Worm (Caenorhabditis elegans) whole organism, L4 larva: Measurements from ENCODE around the gene C09H10.9.

Experiments used
- D1046.2 ChIP-seq: fragments of 200-800 bp; sonication (Bioruptor generic); IDR thresholded peaks from 2 replicates; pipeline ENCODE4 v1.3.6; 2022; ENCODE audit warnings: missing genetic modification characterization, missing compliant biosample characterization
- F49E8.2 ChIP-seq: sonication (generic microtip); optimal IDR thresholded peaks from 2 replicates; lab custom pipeline; 2016; ENCODE audit warnings: missing compliant biosample characterization, mild to moderate bottlenecking, missing genetic modification characterization, borderline replicate concordance
- ama-1 ChIP-seq: fragments of 150-350 bp; optimal IDR thresholded peaks from 2 replicates; lab custom pipeline; 2014; ENCODE audit warnings: inconsistent platforms, mixed read lengths
- fkh-10 ChIP-seq: fragments of 150-350 bp; optimal IDR thresholded peaks from 2 replicates; lab custom pipeline; 2014; ENCODE audit warnings: missing biosample characterization, missing genetic modification reagents, missing genetic modification characterization
- lin-39 ChIP-seq: fragments of 150-350 bp; optimal IDR thresholded peaks from 2 replicates; lab custom pipeline; 2014; ENCODE audit warnings: missing biosample characterization, missing genetic modification reagents, missing genetic modification characterization
- mes-2 ChIP-seq: sonication (generic microtip); optimal IDR thresholded peaks from 2 replicates; lab custom pipeline; 2016; ENCODE audit warnings: missing genotype, mild to moderate bottlenecking, missing genetic modification characterization, missing compliant biosample characterization; ENCODE audit not compliant: poor library complexity, severe bottlenecking
- nhr-237 ChIP-seq: sonication (generic microtip); optimal IDR thresholded peaks from 2 replicates; lab custom pipeline; 2017; ENCODE audit warnings: missing biosample characterization, missing genetic modification characterization
- nhr-42 ChIP-seq: fragments of 200-800 bp; sonication (Bioruptor generic); IDR thresholded peaks from 2 replicates; pipeline ENCODE4 v1.3.6; 2022; ENCODE audit warnings: missing genetic modification characterization, missing compliant biosample characterization
- nhr-76 ChIP-seq: fragments of 150-350 bp; optimal IDR thresholded peaks from 2 replicates; lab custom pipeline; 2014; ENCODE audit warnings: missing biosample characterization, missing genetic modification characterization
- php-3 ChIP-seq: fragments of 200-800 bp; sonication (Bioruptor generic); IDR thresholded peaks from 2 replicates; pipeline ENCODE4 v1.3.6; 2022; ENCODE audit warnings: missing genetic modification reagents, missing genetic modification characterization, missing compliant biosample characterization
- sdz-12 ChIP-seq: fragments of 200-800 bp; sonication (Bioruptor generic); optimal IDR thresholded peaks from 2 replicates; lab custom pipeline; 2018; ENCODE audit warnings: mild to moderate bottlenecking, missing genetic modification characterization, missing compliant biosample characterization
- unc-62 ChIP-seq, 3 experiments: fragments of 150-350 bp in 1 of 3; sonication (generic microtip); optimal IDR thresholded peaks in 2 of 3; peaks in 1 of 3; 1 replicate in 1 of 3; 2 replicates in 2 of 3; lab custom pipeline; 2014 to 2017; ENCODE audit warnings: missing biosample characterization in 3 of 3, missing genetic modification characterization in 3 of 3, missing genetic modification reagents in 3 of 3, missing genotype in 1 of 3

DNA sequence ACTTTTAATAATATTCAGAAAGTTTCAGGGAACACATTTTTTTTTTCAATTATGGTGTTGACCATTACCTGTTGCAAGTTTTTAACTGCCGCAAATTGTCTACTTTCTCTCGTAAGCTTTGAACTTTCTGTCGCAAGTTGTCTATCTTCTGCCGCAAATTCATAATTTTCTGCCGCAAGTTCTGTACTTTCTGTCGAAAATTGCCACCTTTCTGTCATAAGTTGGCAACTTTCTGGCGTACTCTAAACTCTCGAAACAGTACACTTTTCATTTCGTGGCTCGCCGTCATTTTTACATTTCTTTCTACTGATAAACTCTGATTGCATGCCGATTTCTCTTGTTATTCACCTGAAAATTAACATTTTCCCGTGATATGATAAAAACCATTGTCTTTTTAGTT lies 51.1 kb downstream of the C09H10.9 start:
- TF ChIP-seq D1046.2 (GFP tag; lab: Robert Waterston, UW) = no peak
- TF ChIP-seq nhr-237 (tag; lab: Kevin White, UChicago) = no peak
- TF ChIP-seq fkh-10 (GFP tag; lab: Kevin White, UChicago) = no peak
- no peak for TF ChIP-seq nhr-76 (tag; lab: Kevin White, UChicago)
- TF ChIP-seq lin-39 (tag; lab: Kevin White, UChicago) = no peak
- no peak for TF ChIP-seq unc-62 (GFP tag; optimal IDR thresholded peaks at IDR 0.05 in 1 of 2; lab: Kevin White, UChicago)
- TF ChIP-seq unc-62 (tag; optimal IDR thresholded peaks at IDR 0.05; lab: Kevin White, UChicago) = no peak
- TF ChIP-seq mes-2 (tag; lab: Kevin White, UChicago) = no peak
- no peak for TF ChIP-seq sdz-12 (GFP tag; lab: Kevin White, UChicago)
- no peak for TF ChIP-seq ama-1 (lab: Kevin White, UChicago)
- TF ChIP-seq F49E8.2 = no peak
- TF ChIP-seq nhr-42 (GFP tag; lab: Robert Waterston, UW) = no peak
- no peak for TF ChIP-seq php-3 (GFP tag; lab: Robert Waterston, UW)
